Worm (Caenorhabditis elegans): ENCODE measurements around the gene Y47D7A.12.

DNA sequence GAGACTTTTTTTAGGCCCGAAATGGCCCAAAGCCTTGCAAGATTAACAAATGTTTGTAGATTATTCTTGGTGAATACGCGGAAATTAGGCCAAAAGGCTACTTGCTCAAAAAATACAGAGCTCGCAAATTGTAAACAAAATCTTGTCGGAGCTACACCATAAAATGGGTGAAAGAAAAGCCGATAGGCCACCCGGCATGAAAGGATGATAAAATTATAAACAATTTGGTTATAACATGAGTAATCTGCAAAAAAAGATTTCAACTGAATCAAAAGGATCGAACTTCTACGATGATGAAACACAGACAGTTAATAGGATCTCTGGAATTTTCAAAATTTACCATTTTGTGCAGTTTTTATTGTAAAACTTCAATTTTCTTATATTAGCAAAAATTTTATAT is 31.3 kb downstream of the Y47D7A.12 start:
- TF ChIP-seq tbx-37 (GFP tag; conservative IDR thresholded peaks at IDR 0.05), result no peak
- TF ChIP-seq ets-7 (tag; optimal IDR thresholded peaks at IDR 0.05), result no peak
- no peak for TF ChIP-seq aly-1 (tag; optimal IDR thresholded peaks at IDR 0.05)
- TF ChIP-seq ama-1 (optimal IDR thresholded peaks at IDR 0.05), result no peak
